Worm (Caenorhabditis elegans) whole organism, L1 larva: ENCODE data around the gene Y54E2A.5.

Experiments
- C04F5.9 ChIP-seq: sonication (generic microtip); optimal IDR thresholded peaks from 2 replicates; lab custom pipeline; 2016; ENCODE audit warnings: missing genetic modification characterization, missing compliant biosample characterization
- F16B12.6 ChIP-seq: fragments of 150-350 bp; optimal IDR thresholded peaks from 2 replicates; lab custom pipeline; 2014; ENCODE audit warnings: missing biosample characterization, missing genetic modification characterization
- Y116A8C.19 ChIP-seq: sonication (generic microtip); optimal IDR thresholded peaks from 2 replicates; lab custom pipeline; 2016; ENCODE audit warnings: missing compliant biosample characterization, missing genetic modification characterization, borderline replicate concordance
- aha-1 ChIP-seq: fragments of 150-350 bp; optimal IDR thresholded peaks from 2 replicates; lab custom pipeline; 2014; ENCODE audit warnings: missing biosample characterization, missing genetic modification characterization
- aly-2 ChIP-seq: fragments of 150-350 bp; optimal IDR thresholded peaks from 2 replicates; lab custom pipeline; 2014; ENCODE audit warnings: missing biosample characterization, missing genetic modification characterization
- ama-1 ChIP-seq: fragments of 150-350 bp; optimal IDR thresholded peaks from 2 replicates; lab custom pipeline; 2014
- blmp-1 ChIP-seq: fragments of 150-350 bp; optimal IDR thresholded peaks from 2 replicates; lab custom pipeline; 2014; ENCODE audit warnings: missing biosample characterization, missing genetic modification characterization
- ceh-63 ChIP-seq: fragments of 200-800 bp; sonication (Bioruptor generic); optimal IDR thresholded peaks from 2 replicates; lab custom pipeline; 2018; ENCODE audit warnings: mild to moderate bottlenecking, missing genetic modification characterization, missing compliant biosample characterization
- ceh-8 ChIP-seq: fragments of 200-800 bp; sonication (Bioruptor generic); optimal IDR thresholded peaks from 2 replicates; lab custom pipeline; 2018; ENCODE audit warnings: mild to moderate bottlenecking, missing genetic modification characterization, moderate library complexity, missing compliant biosample characterization
- ceh-82 ChIP-seq, 3 experiments: fragments of 150-350 bp in 1 of 3; sonication (generic microtip) in 2 of 3; optimal IDR thresholded peaks; 2 replicates each; lab custom pipeline; 2014 to 2017; ENCODE audit warnings: missing biosample characterization in 3 of 3, missing genetic modification characterization in 3 of 3
- ces-1 ChIP-seq: fragments of 150-350 bp; optimal IDR thresholded peaks from 2 replicates; lab custom pipeline; 2014; ENCODE audit warnings: missing biosample characterization, missing genetic modification reagents, missing genetic modification characterization
- dsc-1 ChIP-seq: sonication (generic microtip); optimal IDR thresholded peaks from 2 replicates; lab custom pipeline; 2016; ENCODE audit warnings: mild to moderate bottlenecking, missing genetic modification characterization, missing compliant biosample characterization
- efl-1 ChIP-seq, 4 experiments: fragments of 150-350 bp; optimal IDR thresholded peaks in 3 of 4; peaks in 1 of 4; 1 replicate in 1 of 4; 2 replicates in 3 of 4; lab custom pipeline; 2014; ENCODE audit warnings: missing biosample characterization in 2 of 4, missing genetic modification characterization in 2 of 4, missing genetic modification reagents in 2 of 4
- efl-3 ChIP-seq: fragments of 200-800 bp; sonication (Bioruptor generic); optimal IDR thresholded peaks from 2 replicates; lab custom pipeline; 2018; ENCODE audit warnings: mild to moderate bottlenecking, missing genetic modification characterization, missing compliant biosample characterization
- egl-13 ChIP-seq: sonication (generic microtip); optimal IDR thresholded peaks from 2 replicates; lab custom pipeline; 2016; ENCODE audit warnings: missing genotype, missing genetic modification reagents, missing genetic modification characterization, missing compliant biosample characterization
- egl-27 ChIP-seq, 2 experiments: fragments of 150-350 bp in 1 of 2; sonication (generic microtip); optimal IDR thresholded peaks; 3 replicates each; lab custom pipeline; 2017 to 2018; ENCODE audit warnings: missing biosample characterization in 2 of 2, missing genetic modification characterization in 2 of 2, missing genetic modification reagents in 2 of 2
- fkh-10 ChIP-seq: sonication (generic microtip); optimal IDR thresholded peaks from 2 replicates; lab custom pipeline; 2017; ENCODE audit warnings: missing biosample characterization, missing genetic modification reagents, missing genetic modification characterization
- fkh-8 ChIP-seq: sonication (generic microtip); optimal IDR thresholded peaks from 2 replicates; lab custom pipeline; 2016; ENCODE audit warnings: mild to moderate bottlenecking, missing genetic modification characterization, missing compliant biosample characterization
- fos-1 ChIP-seq: fragments of 150-350 bp; optimal IDR thresholded peaks from 2 replicates; lab custom pipeline; 2014; ENCODE audit warnings: missing biosample characterization, missing genetic modification characterization
- grh-1 ChIP-seq: fragments of 200-800 bp; sonication (Bioruptor generic); IDR thresholded peaks from 2 replicates; pipeline ENCODE4 v1.3.6; 2022; ENCODE audit warnings: missing genetic modification reagents, missing genetic modification characterization, missing compliant biosample characterization
- hlh-4 ChIP-seq: sonication (generic microtip); optimal IDR thresholded peaks from 2 replicates; lab custom pipeline; 2016; ENCODE audit warnings: mild to moderate bottlenecking, missing genetic modification characterization, missing compliant biosample characterization
- irx-1 ChIP-seq: sonication (generic microtip); optimal IDR thresholded peaks from 2 replicates; lab custom pipeline; 2016; ENCODE audit warnings: missing genetic modification characterization, missing compliant biosample characterization
- isw-1 ChIP-seq: fragments of 200-800 bp; sonication (Bioruptor generic); IDR thresholded peaks from 2 replicates; pipeline ENCODE4 v1.3.6; 2022; ENCODE audit warnings: missing genetic modification characterization, missing compliant biosample characterization
- jun-1 ChIP-seq: fragments of 150-350 bp; optimal IDR thresholded peaks from 2 replicates; lab custom pipeline; 2014; ENCODE audit warnings: missing biosample characterization, missing genetic modification reagents, missing genetic modification characterization
- lin-14 ChIP-seq: fragments of 200-800 bp; sonication (Bioruptor generic); optimal IDR thresholded peaks from 2 replicates; lab custom pipeline; 2018; ENCODE audit warnings: mild to moderate bottlenecking, missing genetic modification characterization, moderate library complexity, missing compliant biosample characterization
- lsy-2 ChIP-seq, 2 experiments: fragments of 150-350 bp; optimal IDR thresholded peaks; 2 replicates each; lab custom pipeline; 2014; ENCODE audit warnings: missing biosample characterization in 2 of 2, missing genetic modification characterization in 2 of 2
- mab-9 ChIP-seq: fragments of 200-800 bp; sonication (Bioruptor generic); IDR thresholded peaks from 2 replicates; pipeline ENCODE4 v1.3.6; 2022; ENCODE audit warnings: missing genetic modification reagents, missing genetic modification characterization, missing compliant biosample characterization
- nhr-12 ChIP-seq: sonication (generic microtip); optimal IDR thresholded peaks from 2 replicates; lab custom pipeline; 2017; ENCODE audit warnings: missing biosample characterization, missing genetic modification characterization
- nhr-19 ChIP-seq: fragments of 200-800 bp; sonication (Bioruptor generic); conservative IDR thresholded peaks from 2 replicates; pipeline ENCODE4 v1.3.6; 2022; ENCODE audit warnings: missing genetic modification characterization, missing compliant biosample characterization
- nhr-237 ChIP-seq: fragments of 150-350 bp; optimal IDR thresholded peaks from 2 replicates; lab custom pipeline; 2014; ENCODE audit warnings: missing biosample characterization, missing genetic modification characterization
- nhr-28 ChIP-seq: fragments of 150-350 bp; optimal IDR thresholded peaks from 2 replicates; lab custom pipeline; 2014; ENCODE audit warnings: missing biosample characterization, missing genetic modification characterization
- nhr-47 ChIP-seq: sonication (generic microtip); optimal IDR thresholded peaks from 2 replicates; lab custom pipeline; 2016; ENCODE audit warnings: mild to moderate bottlenecking, missing genetic modification characterization, moderate library complexity, missing compliant biosample characterization
- nhr-71 ChIP-seq: sonication (generic microtip); optimal IDR thresholded peaks from 2 replicates; lab custom pipeline; 2016; ENCODE audit warnings: mild to moderate bottlenecking, missing genetic modification characterization, moderate library complexity, missing compliant biosample characterization
- nhr-90 ChIP-seq: sonication (generic microtip); optimal IDR thresholded peaks from 2 replicates; lab custom pipeline; 2016; ENCODE audit warnings: mild to moderate bottlenecking, missing genetic modification characterization, missing compliant biosample characterization; ENCODE audit not compliant: poor library complexity
- pax-3 ChIP-seq: fragments of 200-800 bp; sonication (Bioruptor generic); optimal IDR thresholded peaks from 2 replicates; lab custom pipeline; 2018; ENCODE audit warnings: mild to moderate bottlenecking, missing genetic modification characterization, moderate library complexity, missing compliant biosample characterization
- pqm-1 ChIP-seq: sonication (generic microtip); optimal IDR thresholded peaks from 3 replicates; lab custom pipeline; 2017; ENCODE audit warnings: missing biosample characterization, missing genetic modification characterization
- skn-1 ChIP-seq: fragments of 150-350 bp; optimal IDR thresholded peaks from 2 replicates; lab custom pipeline; 2014; ENCODE audit warnings: missing biosample characterization, missing genetic modification characterization
- snu-23 ChIP-seq: sonication (generic microtip); optimal IDR thresholded peaks from 2 replicates; lab custom pipeline; 2016; ENCODE audit warnings: missing genetic modification characterization, missing compliant biosample characterization
- sup-37 ChIP-seq: fragments of 200-800 bp; sonication (Bioruptor generic); optimal IDR thresholded peaks from 2 replicates; lab custom pipeline; 2018; ENCODE audit warnings: mild to moderate bottlenecking, missing genetic modification characterization, missing compliant biosample characterization
- swsn-7 ChIP-seq: sonication (generic microtip); optimal IDR thresholded peaks from 2 replicates; lab custom pipeline; 2016; ENCODE audit warnings: missing genetic modification characterization, missing compliant biosample characterization
- tbx-2 ChIP-seq: sonication (generic microtip); optimal IDR thresholded peaks from 2 replicates; lab custom pipeline; 2016; ENCODE audit warnings: missing genetic modification characterization, missing compliant biosample characterization
- tlp-1 ChIP-seq: fragments of 150-350 bp; optimal IDR thresholded peaks from 2 replicates; lab custom pipeline; 2014; ENCODE audit warnings: missing biosample characterization, missing genetic modification characterization
- unc-30 ChIP-seq: sonication (generic microtip); optimal IDR thresholded peaks from 2 replicates; lab custom pipeline; 2017; ENCODE audit warnings: missing biosample characterization, missing genetic modification characterization
- unc-86 ChIP-seq: sonication (generic microtip); optimal IDR thresholded peaks from 2 replicates; lab custom pipeline; 2016; ENCODE audit warnings: missing genetic modification characterization, missing compliant biosample characterization
- vab-15 ChIP-seq: sonication (generic microtip); optimal IDR thresholded peaks from 2 replicates; lab custom pipeline; 2017; ENCODE audit warnings: missing genotype, mild to moderate bottlenecking, missing genetic modification characterization, missing compliant biosample characterization
- xbp-1 ChIP-seq: sonication (generic microtip); optimal IDR thresholded peaks from 2 replicates; lab custom pipeline; 2016; ENCODE audit warnings: missing genetic modification characterization, missing compliant biosample characterization
- ztf-11 ChIP-seq, 2 experiments: sonication (generic microtip); optimal IDR thresholded peaks; 2 replicates each; lab custom pipeline; 2016 to 2017; ENCODE audit warnings: missing genetic modification characterization in 2 of 2, missing biosample characterization in 1 of 2, missing compliant biosample characterization in 1 of 2

Gene Y54E2A.5

DNA sequence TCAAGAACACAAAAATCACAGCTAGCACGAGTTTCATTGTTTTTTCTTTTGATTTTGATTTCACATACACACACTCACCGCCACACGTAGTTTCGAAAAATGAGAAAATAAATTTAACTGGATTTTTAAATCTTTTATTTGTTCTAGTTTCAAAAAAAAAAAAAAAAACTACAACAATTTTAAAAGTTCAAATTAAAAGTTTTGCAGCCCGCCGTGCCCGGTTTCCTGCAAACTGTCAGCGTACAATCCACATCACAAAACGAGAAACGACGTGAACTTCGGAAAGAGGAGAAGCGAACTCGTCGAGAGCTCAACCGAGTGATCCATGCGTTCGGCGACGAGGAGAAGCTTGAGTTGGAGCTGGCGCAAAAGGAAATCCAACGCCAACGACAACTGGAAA is at the start of gene Y54E2A.5:
Gene Y54E2A.5 (minus strand): TSS at position 101 of the 400 bp plus-strand sequence.
- TF ChIP-seq isw-1 (GFP tag; lab: Robert Waterston, UW) (no peak), fos-1 (no peak), nhr-90 (tag; lab: Kevin White, UChicago) (no peak), tlp-1 (tag; lab: Kevin White, UChicago) (no peak), xbp-1 (no peak), blmp-1 (tag; lab: Kevin White, UChicago) (no peak), Y116A8C.19 (no peak), fkh-10 (no peak), vab-15 (tag; lab: Kevin White, UChicago) (no peak), ceh-63 (GFP tag; lab: Kevin White, UChicago) (no peak)
- TF ChIP-seq, all 84 proteins: peak for 0

ce11 chrII:14805686-14806085 is 48.1 kb upstream of the Y54E2A.5 start, which contains the start of gene srt-11:
TSS of gene srt-11 (plus strand) at chrII:14805986.
- TF ChIP-seq ceh-8 (GFP tag; lab: Kevin White, UChicago) (peak; percentile 3), jun-1 (tag; lab: Kevin White, UChicago) (no peak), efl-1 (optimal IDR thresholded peaks at IDR 0.05; lab: Kevin White, UChicago) (no peak), efl-1 (GFP tag; optimal IDR thresholded peaks at IDR 0.05 in 1 of 2; lab: Kevin White, UChicago) (peak in 1 of 2 experiments; percentile 51)

DNA sequence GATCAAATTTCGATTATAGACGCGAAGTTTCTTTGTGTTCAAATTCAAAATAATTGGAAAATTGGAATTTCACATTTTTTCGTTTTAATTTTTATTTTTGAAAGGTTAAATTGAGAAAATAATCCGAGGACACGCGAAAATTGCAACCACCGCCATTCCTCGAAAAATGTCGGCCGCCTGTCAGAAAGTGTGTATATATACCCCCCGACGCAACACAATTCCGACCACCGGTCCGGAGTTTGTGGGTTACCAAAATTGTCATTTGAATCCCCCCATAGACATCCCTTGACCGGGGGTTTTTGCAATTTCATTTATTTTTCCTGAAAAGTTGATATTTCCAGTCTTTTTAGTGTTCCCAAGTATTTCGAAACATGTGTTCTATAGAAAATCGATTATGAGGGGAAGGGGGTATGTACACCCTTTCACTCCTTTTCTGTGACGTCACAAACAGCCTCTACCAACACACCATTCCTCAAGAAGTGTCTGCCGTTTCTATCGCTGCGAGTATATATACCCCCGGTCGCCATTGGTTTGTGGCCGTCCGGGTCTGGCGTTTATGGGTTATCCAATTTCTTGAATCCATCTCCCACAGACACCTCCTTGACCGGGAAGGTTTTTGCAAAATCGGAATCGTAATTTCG is 46.8 kb upstream of the Y54E2A.5 start, which contains the start of gene W01D2.3:
Gene W01D2.3 (minus strand): TSS at position 51 of the 641 bp plus-strand sequence.
- peak; percentile 59 for TF ChIP-seq efl-3 (GFP tag; lab: Kevin White, UChicago)
- peak; percentile 82 for TF ChIP-seq nhr-19 (GFP tag; lab: Robert Waterston, UW)
- peak; percentile 70 for TF ChIP-seq unc-86 (tag; lab: Kevin White, UChicago)
- TF ChIP-seq ces-1 (GFP tag; lab: Kevin White, UChicago) = no peak
- TF ChIP-seq hlh-4 = no peak
- peak; percentile 61 for TF ChIP-seq skn-1 (tag; lab: Kevin White, UChicago)
- peak; percentile 81 for TF ChIP-seq aly-2
- TF ChIP-seq ztf-11 (tag; optimal IDR thresholded peaks at IDR 0.05; lab: Kevin White, UChicago) = peak; percentile 21 to 80
- TF ChIP-seq fos-1 = no peak
- no peak for TF ChIP-seq aha-1
- peak; percentile 84 for TF ChIP-seq swsn-7 (tag; lab: Kevin White, UChicago)
- peak; percentile 54 for TF ChIP-seq isw-1 (GFP tag; lab: Robert Waterston, UW)
- TF ChIP-seq nhr-47 = peak; percentile 92
- TF ChIP-seq ceh-82 (tag; optimal IDR thresholded peaks at IDR 0.05; lab: Kevin White, UChicago) = peak; percentile 50 to 66 (median 60)
- TF ChIP-seq nhr-71 (tag; lab: Kevin White, UChicago) = peak; percentile 85
- TF ChIP-seq F16B12.6 (tag; lab: Kevin White, UChicago) = peak; percentile 28
- no peak for TF ChIP-seq ama-1 (lab: Kevin White, UChicago)
- peak; percentile 74 for TF ChIP-seq tbx-2 (tag; lab: Kevin White, UChicago)
- peak; percentile 73 for TF ChIP-seq lin-14 (GFP tag; lab: Kevin White, UChicago)
- peak; percentile 74 for TF ChIP-seq irx-1 (tag; lab: Kevin White, UChicago)
- TF ChIP-seq mab-9 (GFP tag; lab: Robert Waterston, UW) = 0 out of 2 replicates have a peak, but pooled peaks have one; percentile 50
- no peak for TF ChIP-seq nhr-12 (tag; lab: Kevin White, UChicago)
- TF ChIP-seq efl-1 (optimal IDR thresholded peaks at IDR 0.05; lab: Kevin White, UChicago) = peak; percentile 25 to 65
- peak; percentile 41 to 97 for TF ChIP-seq efl-1 (GFP tag; optimal IDR thresholded peaks at IDR 0.05 in 1 of 2; lab: Kevin White, UChicago)
- TF ChIP-seq sup-37 (GFP tag; lab: Kevin White, UChicago) = peak; percentile 59
- TF ChIP-seq nhr-28 (tag; lab: Kevin White, UChicago) = no peak
- no peak for TF ChIP-seq egl-27 (tag; optimal IDR thresholded peaks at IDR 0.05; lab: Kevin White, UChicago)
- no peak for TF ChIP-seq nhr-237 (tag; lab: Kevin White, UChicago)
- peak; percentile 65 for TF ChIP-seq grh-1 (GFP tag; lab: Robert Waterston, UW)
- TF ChIP-seq snu-23 (GFP tag; lab: Kevin White, UChicago) = peak; percentile 81
- no peak for TF ChIP-seq C04F5.9
- TF ChIP-seq lsy-2 (tag; optimal IDR thresholded peaks at IDR 0.05; lab: Kevin White, UChicago) = peak; percentile 62 to 65
- no peak for TF ChIP-seq fkh-8 (tag; lab: Kevin White, UChicago)
- no peak for TF ChIP-seq pqm-1
- peak; percentile 13 for TF ChIP-seq pax-3 (tag; lab: Kevin White, UChicago)
- no peak for TF ChIP-seq ceh-63 (GFP tag; lab: Kevin White, UChicago)
- no peak for TF ChIP-seq fkh-10
- peak; percentile 27 for TF ChIP-seq egl-13 (tag; lab: Kevin White, UChicago)
- TF ChIP-seq dsc-1 (tag; lab: Kevin White, UChicago) = peak; percentile 86
- TF ChIP-seq unc-30 (tag; lab: Kevin White, UChicago) = no peak
- TF ChIP-seq xbp-1 = peak; percentile 69
